Worm (Caenorhabditis elegans) whole organism, L4 larva: ENCODE measurements around the gene lsm-3.

Experiments used
- F10B5.3 ChIP-seq: sonication (generic microtip); optimal IDR thresholded peaks from 2 replicates; lab custom pipeline; 2016; ENCODE audit warnings: mild to moderate bottlenecking, missing genetic modification characterization, missing compliant biosample characterization
- F37D6.2 ChIP-seq: sonication (generic microtip); optimal IDR thresholded peaks from 2 replicates; lab custom pipeline; 2016; ENCODE audit warnings: mild to moderate bottlenecking, missing genetic modification characterization, missing compliant biosample characterization
- R02D3.7 ChIP-seq: fragments of 150-350 bp; sonication (generic microtip); optimal IDR thresholded peaks from 3 replicates; lab custom pipeline; 2014; ENCODE audit warnings: missing biosample characterization, missing genetic modification characterization
- Y105C5A.15 ChIP-seq: fragments of 200-800 bp; sonication (Bioruptor generic); IDR thresholded peaks from 2 replicates; pipeline ENCODE4 v1.3.6; 2022; ENCODE audit warnings: missing genetic modification characterization, missing compliant biosample characterization
- aha-1 ChIP-seq: fragments of 150-350 bp; peaks from one replicate; lab custom pipeline; 2014; ENCODE audit warnings: missing biosample characterization, missing genetic modification characterization
- arid-1 ChIP-seq: fragments of 200-800 bp; sonication (Bioruptor generic); conservative IDR thresholded peaks from 2 replicates; pipeline ENCODE4 v1.3.6; 2022; ENCODE audit warnings: missing genetic modification reagents, missing genetic modification characterization, missing compliant biosample characterization
- ceh-20 ChIP-seq: fragments of 200-800 bp; sonication (Bioruptor generic); IDR thresholded peaks from 2 replicates; pipeline ENCODE4 v1.3.6; 2022; ENCODE audit warnings: missing genetic modification reagents, missing genetic modification characterization, missing compliant biosample characterization
- ceh-62 ChIP-seq: sonication (generic microtip); optimal IDR thresholded peaks from 2 replicates; lab custom pipeline; 2017; ENCODE audit warnings: missing biosample characterization, missing genetic modification characterization
- ctbp-1 ChIP-seq: fragments of 200-800 bp; sonication (Bioruptor generic); IDR thresholded peaks from 2 replicates; pipeline ENCODE4 v1.3.6; 2022; ENCODE audit warnings: missing genetic modification reagents, missing genetic modification characterization, missing compliant biosample characterization
- daf-16 ChIP-seq, 3 experiments: sonication (generic microtip); optimal IDR thresholded peaks; 2 replicates each; lab custom pipeline; 2016 to 2017; ENCODE audit warnings: missing genetic modification characterization in 3 of 3, missing genetic modification reagents in 3 of 3, mild to moderate bottlenecking in 2 of 3, missing compliant biosample characterization in 2 of 3, missing biosample characterization in 1 of 3, moderate library complexity in 1 of 3
- dpl-1 ChIP-seq: fragments of 150-350 bp; optimal IDR thresholded peaks from 2 replicates; lab custom pipeline; 2014; ENCODE audit warnings: missing biosample characterization, missing genetic modification reagents, missing genetic modification characterization
- duxl-1 ChIP-seq: sonication (generic microtip); optimal IDR thresholded peaks from 2 replicates; lab custom pipeline; 2016; ENCODE audit warnings: mild to moderate bottlenecking, missing genetic modification characterization, moderate library complexity, missing compliant biosample characterization; ENCODE audit not compliant: poor library complexity
- dve-1 ChIP-seq: sonication (generic microtip); optimal IDR thresholded peaks from 2 replicates; lab custom pipeline; 2017; ENCODE audit warnings: antibody characterized with exemption, mild to moderate bottlenecking, missing genetic modification characterization, missing compliant biosample characterization; ENCODE audit not compliant: insufficient read depth
- egl-27 ChIP-seq: sonication (generic microtip); optimal IDR thresholded peaks from 3 replicates; lab custom pipeline; 2017; ENCODE audit warnings: missing biosample characterization, missing genetic modification reagents, missing genetic modification characterization
- fos-1 ChIP-seq: fragments of 150-350 bp; optimal IDR thresholded peaks from 2 replicates; lab custom pipeline; 2014; ENCODE audit warnings: missing biosample characterization, missing genetic modification characterization
- gei-8 ChIP-seq: fragments of 200-800 bp; sonication (Bioruptor generic); optimal IDR thresholded peaks from 2 replicates; lab custom pipeline; 2018; ENCODE audit warnings: mild to moderate bottlenecking, missing genetic modification characterization, missing compliant biosample characterization
- hif-1 ChIP-seq, 2 experiments: sonication (generic microtip); optimal IDR thresholded peaks; 2 replicates each; lab custom pipeline; 2016 to 2017; ENCODE audit warnings: missing compliant biosample characterization in 2 of 2, missing genetic modification characterization in 2 of 2, missing genetic modification reagents in 2 of 2, missing genotype in 2 of 2, mild to moderate bottlenecking in 1 of 2
- hlh-30 ChIP-seq: sonication (generic microtip); optimal IDR thresholded peaks from 2 replicates; lab custom pipeline; 2017; ENCODE audit warnings: antibody characterized with exemption, mild to moderate bottlenecking, missing genetic modification characterization, missing compliant biosample characterization; ENCODE audit not compliant: insufficient read depth
- hmg-1.1 ChIP-seq: fragments of 200-800 bp; sonication (Bioruptor generic); IDR thresholded peaks from 2 replicates; pipeline ENCODE4 v1.3.6; 2022; ENCODE audit warnings: missing genetic modification reagents, missing genetic modification characterization, missing compliant biosample characterization
- jun-1 ChIP-seq: fragments of 150-350 bp; optimal IDR thresholded peaks from 2 replicates; lab custom pipeline; 2014; ENCODE audit warnings: missing biosample characterization, missing genetic modification reagents, missing genetic modification characterization
- lim-7 ChIP-seq: fragments of 200-800 bp; sonication (Bioruptor generic); IDR thresholded peaks from 2 replicates; pipeline ENCODE4 v1.3.6; 2022; ENCODE audit warnings: missing genetic modification characterization, missing compliant biosample characterization
- lin-13 ChIP-seq: fragments of 150-350 bp; optimal IDR thresholded peaks from 2 replicates; lab custom pipeline; 2014; ENCODE audit warnings: missing biosample characterization, missing genetic modification reagents, missing genetic modification characterization
- lin-15B ChIP-seq: fragments of 150-350 bp; sonication (generic microtip); optimal IDR thresholded peaks from 3 replicates; lab custom pipeline; 2014; ENCODE audit warnings: missing biosample characterization, missing genetic modification characterization
- lin-38 ChIP-seq: fragments of 200-800 bp; sonication (Bioruptor generic); IDR thresholded peaks from 2 replicates; pipeline ENCODE4 v1.3.6; 2022; ENCODE audit warnings: missing genetic modification reagents, missing genetic modification characterization, missing compliant biosample characterization
- lin-39 ChIP-seq: fragments of 150-350 bp; optimal IDR thresholded peaks from 2 replicates; lab custom pipeline; 2014; ENCODE audit warnings: missing biosample characterization, missing genetic modification reagents, missing genetic modification characterization
- lsy-2 ChIP-seq, 2 experiments: fragments of 150-350 bp in 1 of 2; sonication (generic microtip) in 1 of 2; optimal IDR thresholded peaks; 2 replicates each; lab custom pipeline; 2014 to 2017; ENCODE audit warnings: missing biosample characterization in 2 of 2, missing genetic modification characterization in 2 of 2
- madf-5 ChIP-seq, 2 experiments: fragments of 200-800 bp; sonication (Bioruptor generic); IDR thresholded peaks; 2 replicates each; pipeline ENCODE4 v1.3.6; 2022; ENCODE audit warnings: missing compliant biosample characterization in 2 of 2, missing genetic modification characterization in 2 of 2
- mdl-1 ChIP-seq, 2 experiments: fragments of 150-350 bp in 1 of 2; sonication (generic microtip) in 1 of 2; optimal IDR thresholded peaks; 2 replicates each; lab custom pipeline; 2014 to 2017; ENCODE audit warnings: missing biosample characterization in 2 of 2, missing genetic modification characterization in 2 of 2
- mep-1 ChIP-seq: fragments of 150-350 bp; sonication (generic microtip); optimal IDR thresholded peaks from 3 replicates; lab custom pipeline; 2014; ENCODE audit warnings: missing biosample characterization, missing genetic modification characterization
- nhr-102 ChIP-seq: sonication (generic microtip); optimal IDR thresholded peaks from 2 replicates; lab custom pipeline; 2016; ENCODE audit warnings: mild to moderate bottlenecking, missing genetic modification characterization, moderate library complexity, missing compliant biosample characterization
- nhr-237 ChIP-seq: sonication (generic microtip); optimal IDR thresholded peaks from 2 replicates; lab custom pipeline; 2017; ENCODE audit warnings: missing biosample characterization, missing genetic modification characterization
- nhr-25 ChIP-seq: sonication (generic microtip); optimal IDR thresholded peaks from 2 replicates; lab custom pipeline; 2017; ENCODE audit warnings: missing genetic modification characterization, mild to moderate bottlenecking, missing compliant biosample characterization, antibody characterized with exemption, moderate library complexity, borderline replicate concordance; ENCODE audit not compliant: insufficient read depth
- nhr-41 ChIP-seq: fragments of 200-800 bp; sonication (Bioruptor generic); IDR thresholded peaks from 2 replicates; pipeline ENCODE4 v1.3.6; 2022; ENCODE audit warnings: missing genetic modification reagents, missing genetic modification characterization, missing compliant biosample characterization
- nhr-6 ChIP-seq: fragments of 150-350 bp; optimal IDR thresholded peaks from 2 replicates; lab custom pipeline; 2014; ENCODE audit warnings: missing biosample characterization, missing genetic modification characterization
- nhr-76 ChIP-seq: fragments of 150-350 bp; optimal IDR thresholded peaks from 2 replicates; lab custom pipeline; 2014; ENCODE audit warnings: missing biosample characterization, missing genetic modification characterization
- nhr-77 ChIP-seq: fragments of 150-350 bp; optimal IDR thresholded peaks from 2 replicates; lab custom pipeline; 2014; ENCODE audit warnings: missing biosample characterization, missing genetic modification characterization
- pha-4 ChIP-seq, 2 experiments: fragments of 150-350 bp in 1 of 2; fragments of 200-800 bp in 1 of 2; sonication (Bioruptor generic) in 1 of 2; IDR thresholded peaks in 1 of 2; optimal IDR thresholded peaks in 1 of 2; 2 replicates each; pipeline versions ENCODE4 v1.3.6 to Lab custom; 2014 to 2022; ENCODE audit warnings: missing genetic modification characterization in 2 of 2, missing genetic modification reagents in 2 of 2, missing biosample characterization in 1 of 2, missing compliant biosample characterization in 1 of 2
- pqm-1 ChIP-seq: sonication (generic microtip); optimal IDR thresholded peaks from 2 replicates; lab custom pipeline; 2017; ENCODE audit warnings: missing biosample characterization, missing genetic modification characterization
- saeg-2 ChIP-seq: fragments of 200-800 bp; sonication (Bioruptor generic); IDR thresholded peaks from 2 replicates; pipeline ENCODE4 v1.3.6; 2022; ENCODE audit warnings: missing genetic modification reagents, missing genetic modification characterization, missing compliant biosample characterization
- sdz-12 ChIP-seq: fragments of 200-800 bp; sonication (Bioruptor generic); optimal IDR thresholded peaks from 2 replicates; lab custom pipeline; 2018; ENCODE audit warnings: mild to moderate bottlenecking, missing genetic modification characterization, missing compliant biosample characterization
- set-16 ChIP-seq: fragments of 200-800 bp; sonication (Bioruptor generic); IDR thresholded peaks from 2 replicates; pipeline ENCODE4 v1.3.6; 2022; ENCODE audit warnings: missing genetic modification reagents, missing genetic modification characterization, missing compliant biosample characterization
- spr-1 ChIP-seq: sonication (generic microtip); optimal IDR thresholded peaks from 2 replicates; lab custom pipeline; 2016; ENCODE audit warnings: mild to moderate bottlenecking, missing genetic modification characterization, missing compliant biosample characterization
- tag-97 ChIP-seq: fragments of 200-800 bp; sonication (Bioruptor generic); IDR thresholded peaks from 2 replicates; pipeline ENCODE4 v1.3.6; 2022; ENCODE audit warnings: missing genetic modification characterization, missing compliant biosample characterization
- unc-130 ChIP-seq: sonication (generic microtip); optimal IDR thresholded peaks from 2 replicates; lab custom pipeline; 2016; ENCODE audit warnings: missing genetic modification reagents, missing genetic modification characterization, missing compliant biosample characterization
- zip-11 ChIP-seq: fragments of 200-800 bp; sonication (Bioruptor generic); IDR thresholded peaks from 2 replicates; pipeline ENCODE4 v1.3.6; 2022; ENCODE audit warnings: missing genetic modification characterization, missing compliant biosample characterization
- ztf-7 ChIP-seq: fragments of 150-350 bp; optimal IDR thresholded peaks from 2 replicates; lab custom pipeline; 2014; ENCODE audit warnings: missing biosample characterization, missing genetic modification characterization

The lsm-3 gene

DNA sequence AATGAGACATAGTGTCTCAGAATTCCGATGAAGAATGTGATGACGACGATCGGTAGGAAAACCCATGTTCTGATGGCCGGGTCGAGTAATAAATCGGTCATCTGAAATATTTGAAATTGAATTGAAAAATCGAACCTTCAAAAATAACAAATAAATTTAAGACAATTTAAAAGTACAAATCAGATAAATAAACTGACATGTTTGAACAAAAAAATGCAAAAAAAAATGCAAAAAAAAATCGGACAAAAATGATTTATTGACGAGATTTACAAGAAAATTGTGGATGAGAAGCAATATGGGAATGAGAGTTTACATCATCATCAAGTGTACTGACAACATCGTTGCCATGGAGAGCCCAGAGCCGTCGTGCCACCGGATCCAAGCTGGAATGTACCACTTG lies 5.2 kb upstream of the lsm-3 start, which contains the start of gene emc-3:
emc-3 (minus strand) TSS at position 101 of the 400 bp plus-strand sequence.
- TF ChIP-seq saeg-2 (GFP tag; lab: Robert Waterston, UW) (no peak), unc-130 (no peak), madf-5 (GFP tag; IDR thresholded peaks at IDR 0.05; lab: Robert Waterston, UW) (no peak)

DNA sequence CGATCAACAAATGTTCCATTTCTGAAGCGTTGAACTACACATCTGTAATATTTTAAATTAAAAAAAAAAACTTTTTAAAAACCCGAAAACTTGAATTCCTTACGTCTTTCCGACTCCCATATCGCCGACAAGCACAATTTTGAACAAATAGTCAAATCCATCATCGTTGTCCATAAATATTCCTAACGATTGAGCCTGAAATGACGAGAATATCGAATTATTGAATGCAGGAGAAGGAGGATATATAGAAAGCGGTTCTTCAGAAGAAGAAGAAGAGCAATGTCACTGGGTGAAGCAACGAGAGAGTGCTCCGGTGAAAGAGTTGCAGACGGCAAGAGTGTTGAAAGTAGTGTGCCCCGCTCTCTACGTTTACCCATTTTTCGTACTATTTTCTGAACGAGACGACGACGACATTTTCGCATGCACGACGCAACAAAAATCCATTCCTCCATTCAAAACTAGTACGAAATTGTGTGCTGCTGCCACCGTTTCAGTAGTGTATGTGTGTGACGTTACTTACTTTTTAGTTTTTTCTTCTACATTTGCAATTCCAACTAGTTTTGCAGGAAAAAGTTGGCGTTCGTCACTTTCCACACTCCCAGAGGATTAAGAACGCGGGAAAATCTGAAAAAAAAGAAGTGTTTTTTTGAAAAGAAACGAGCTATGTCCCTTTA lies 3.1 kb upstream of the lsm-3 start, which contains the start of gene rab-19:
rab-19 (minus strand) TSS at position 624 of the 674 bp plus-strand sequence.
- TF ChIP-seq hmg-1.1 (GFP tag; lab: Robert Waterston, UW) (0 out of 2 replicates have a peak, but pooled peaks have one; percentile 40), set-16 (no peak), nhr-6 (no peak), fos-1 (tag; lab: Kevin White, UChicago) (no peak), mep-1 (tag; lab: Kevin White, UChicago) (peak; percentile 10), nhr-25 (no peak), gei-8 (GFP tag; lab: Kevin White, UChicago) (no peak), R02D3.7 (tag; lab: Kevin White, UChicago) (no peak), Y105C5A.15 (GFP tag; lab: Robert Waterston, UW) (no peak), lin-38 (peak; percentile 32; the same call in 1 of the 2 replicates), hif-1 (tag; optimal IDR thresholded peaks at IDR 0.05; lab: Kevin White, UChicago) (peak in 1 of 2 experiments; percentile 19), tag-97 (GFP tag; lab: Robert Waterston, UW) (no peak), lin-39 (tag; lab: Kevin White, UChicago) (no peak), hlh-30 (tag; lab: Kevin White, UChicago) (no peak), mdl-1 (tag; optimal IDR thresholded peaks at IDR 0.05; lab: Kevin White, UChicago) (no peak), nhr-77 (tag; lab: Kevin White, UChicago) (no peak), nhr-237 (tag; lab: Kevin White, UChicago) (no peak), ztf-7 (tag; lab: Kevin White, UChicago) (no peak), egl-27 (tag; lab: Kevin White, UChicago) (no peak), nhr-76 (no peak), ceh-20 (GFP tag; lab: Robert Waterston, UW) (no peak), aha-1 (tag; lab: Kevin White, UChicago) (peak; percentile 60), jun-1 (tag; lab: Kevin White, UChicago) (no peak), sdz-12 (GFP tag; lab: Kevin White, UChicago) (no peak), nhr-41 (GFP tag; lab: Robert Waterston, UW) (no peak), zip-11 (GFP tag; lab: Robert Waterston, UW) (no peak), F10B5.3 (tag; lab: Kevin White, UChicago) (no peak)
- TF ChIP-seq, all 104 proteins: peak for 5

- peak; percentile 65 for TF ChIP-seq ztf-7 (tag; lab: Kevin White, UChicago)
- 0 out of 2 replicates have a peak, but pooled peaks have one; percentile 48 for TF ChIP-seq arid-1
- TF ChIP-seq spr-1: peak; percentile 0
- TF ChIP-seq lin-15B (tag; lab: Kevin White, UChicago): peak; percentile 7
- TF ChIP-seq dve-1 (tag; lab: Kevin White, UChicago): peak; percentile 70
- peak; percentile 14; the same call in 1 of the 2 replicates for TF ChIP-seq ctbp-1 (GFP tag; lab: Robert Waterston, UW)
- TF ChIP-seq lim-7 (GFP tag; lab: Robert Waterston, UW): no peak
- TF ChIP-seq dpl-1 (GFP tag; lab: Kevin White, UChicago): peak; percentile 74
- TF ChIP-seq lin-13 (GFP tag; lab: Kevin White, UChicago): peak; percentile 88
- TF ChIP-seq nhr-102 (tag; lab: Kevin White, UChicago): peak; percentile 19
- TF ChIP-seq pqm-1 (tag; lab: Kevin White, UChicago): no peak
- no peak for TF ChIP-seq daf-16 (GFP tag; optimal IDR thresholded peaks at IDR 0.05; lab: Kevin White, UChicago)
- TF ChIP-seq daf-16 (tag; optimal IDR thresholded peaks at IDR 0.05; lab: Kevin White, UChicago): peak; percentile 31
- TF ChIP-seq aha-1 (tag; lab: Kevin White, UChicago): peak; percentile 96
- no peak for TF ChIP-seq Y105C5A.15 (GFP tag; lab: Robert Waterston, UW)
- no peak for TF ChIP-seq ceh-62 (tag; lab: Kevin White, UChicago)
- no peak for TF ChIP-seq duxl-1 (tag; lab: Kevin White, UChicago)
- no peak for TF ChIP-seq pha-4 (GFP tag; IDR thresholded peaks at IDR 0.05; lab: Robert Waterston, UW)
- TF ChIP-seq pha-4 (tag; optimal IDR thresholded peaks at IDR 0.05; lab: Kevin White, UChicago): peak; percentile 29
- peak; percentile 41 for TF ChIP-seq F37D6.2 (tag; lab: Kevin White, UChicago)
- TF ChIP-seq lsy-2 (tag; optimal IDR thresholded peaks at IDR 0.05; lab: Kevin White, UChicago): peak in 1 of 2 experiments; percentile 89
- peak; percentile 96 for TF ChIP-seq lin-38
These were observed 960 bp upstream of the lsm-3 start, which contains the start of the genes Y62E10A.20, Y62E10A.23 and mdt-9 for ce11 chrIV:13386043-13386442. Gene Y62E10A.20 (minus strand): TSS chrIV:13386091. Gene Y62E10A.23 (plus strand): TSS chrIV:13386324. Gene mdt-9 (plus strand): TSS chrIV:13386380.
